Fruit fly (Drosophila melanogaster): ENCODE data around the gene Axs.

Gene Axs

DNA sequence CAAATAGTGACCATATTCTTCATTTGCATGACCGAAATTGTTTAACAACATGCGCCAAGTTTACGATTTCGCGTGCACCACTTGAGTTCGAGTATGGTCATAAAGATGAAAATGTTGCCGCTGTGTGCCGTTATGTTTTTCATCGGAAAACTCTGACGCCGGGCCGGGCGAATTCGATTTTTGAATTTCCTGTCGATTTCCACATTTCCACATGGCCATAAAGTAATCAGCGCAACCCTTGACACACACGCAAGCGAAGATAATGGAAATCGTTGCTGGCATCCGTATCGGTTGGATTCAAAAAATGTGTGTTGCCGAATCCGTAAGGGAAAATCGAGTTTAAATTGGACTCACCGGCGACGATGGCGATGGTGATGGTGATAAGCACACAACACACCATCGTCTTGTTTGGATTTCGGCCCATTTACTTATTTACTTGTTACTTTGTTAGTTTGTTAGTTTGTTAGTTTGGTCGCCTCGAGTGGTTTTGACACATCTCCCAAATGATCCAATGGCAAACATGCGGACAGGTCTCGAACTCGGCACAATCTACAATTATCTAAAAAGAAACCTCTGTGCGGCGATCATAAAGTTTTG lies 39.1 kb downstream of the Axs start (continued):
- TF ChIP-seq Abd-B (GFP tag; optimal IDR thresholded peaks at IDR 0.05) = no peak
- 0 out of 3 replicates have a peak, but pooled peaks have one; percentile 26 for TF ChIP-seq sr (GFP tag; IDR thresholded peaks at IDR 0.05)
- peak; percentile 49; the same call in 1 of the 2 replicates for TF ChIP-seq HLH3B (GFP tag; IDR thresholded peaks at IDR 0.05)
- TF ChIP-seq Hr39 (optimal IDR thresholded peaks at IDR 0.05) = no peak
- TF ChIP-seq CG6254 (GFP tag; optimal IDR thresholded peaks at IDR 0.05) = peak; percentile 48
- no peak for TF ChIP-seq Dbx (GFP tag; IDR thresholded peaks at IDR 0.05)
- TF ChIP-seq gem (tag; optimal IDR thresholded peaks at IDR 0.05) = peak; percentile 60
- TF ChIP-seq disco-r (GFP tag; optimal IDR thresholded peaks at IDR 0.05) = no peak
- TF ChIP-seq CG11504 (tag; optimal IDR thresholded peaks at IDR 0.05) = peak; percentile 61
- no peak for TF ChIP-seq E2f1 (GFP tag; IDR thresholded peaks at IDR 0.05)
- TF ChIP-seq CG7928 (GFP tag; optimal IDR thresholded peaks at IDR 0.05) = no peak
- TF ChIP-seq unc-4 (GFP tag; IDR thresholded peaks at IDR 0.05; ENCODE audit: partially characterized antibody) = no peak
- no peak for TF ChIP-seq en (GFP tag; optimal IDR thresholded peaks at IDR 0.05)
- no peak for TF ChIP-seq D19B (GFP tag; optimal IDR thresholded peaks at IDR 0.05)
- TF ChIP-seq CG8281 (tag; optimal IDR thresholded peaks at IDR 0.05) = no peak
- no peak for TF ChIP-seq row (GFP tag; IDR thresholded peaks at IDR 0.05)
- no peak for TF ChIP-seq lov (optimal IDR thresholded peaks at IDR 0.05)
- TF ChIP-seq lov (GFP tag; IDR thresholded peaks at IDR 0.05) = no peak
- no peak for TF ChIP-seq CG3065 (GFP tag; optimal IDR thresholded peaks at IDR 0.05)
- no peak for TF ChIP-seq CG9876 (GFP tag; optimal IDR thresholded peaks at IDR 0.05)
- TF ChIP-seq CG12155 (GFP tag; optimal IDR thresholded peaks at IDR 0.05) = no peak
- 0 out of 3 replicates have a peak, but pooled peaks have one; percentile 28 for TF ChIP-seq z (GFP tag; IDR thresholded peaks at IDR 0.05)
- peak; percentile 66 for TF ChIP-seq CG33557 (GFP tag; optimal IDR thresholded peaks at IDR 0.05)
- peak; percentile 36 for TF ChIP-seq sd (tag; optimal IDR thresholded peaks at IDR 0.05)
- no peak for TF ChIP-seq ato (GFP tag; IDR thresholded peaks at IDR 0.05; ENCODE audit: partially characterized antibody)
- TF ChIP-seq CG1529 (GFP tag; optimal IDR thresholded peaks at IDR 0.05) = peak; percentile 52
- no peak for TF ChIP-seq Ptx1 (GFP tag; IDR thresholded peaks at IDR 0.05)
- TF ChIP-seq Hr51 (GFP tag; optimal IDR thresholded peaks at IDR 0.05) = peak; percentile 17 to 21
- TF ChIP-seq Bdp1 (GFP tag; optimal IDR thresholded peaks at IDR 0.05) = peak; percentile 28
- TF ChIP-seq sug (tag; optimal IDR thresholded peaks at IDR 0.05) = peak; percentile 28
- peak; percentile 37; the same call in 1 of the 2 replicates for TF ChIP-seq Atf6 (GFP tag; IDR thresholded peaks at IDR 0.05)
- no peak for TF ChIP-seq GATAe (GFP tag; conservative IDR thresholded peaks at IDR 0.05)
- TF ChIP-seq CG31224 (GFP tag; IDR thresholded peaks at IDR 0.05) = no peak
- TF ChIP-seq hkb (optimal IDR thresholded peaks at IDR 0.05) = no peak
- TF ChIP-seq hkb (GFP tag; IDR thresholded peaks at IDR 0.05) = peak; percentile 51; the same call in 1 of the 2 replicates
- TF ChIP-seq ssp (GFP tag; IDR thresholded peaks at IDR 0.05) = no peak
- TF ChIP-seq zen2 (GFP tag; IDR thresholded peaks at IDR 0.05; ENCODE audit: partially characterized antibody) = no peak
- no peak for TF ChIP-seq CG4854 (GFP tag; optimal IDR thresholded peaks at IDR 0.05)
- no peak for TF ChIP-seq jing (GFP tag; optimal IDR thresholded peaks at IDR 0.05)

DNA sequence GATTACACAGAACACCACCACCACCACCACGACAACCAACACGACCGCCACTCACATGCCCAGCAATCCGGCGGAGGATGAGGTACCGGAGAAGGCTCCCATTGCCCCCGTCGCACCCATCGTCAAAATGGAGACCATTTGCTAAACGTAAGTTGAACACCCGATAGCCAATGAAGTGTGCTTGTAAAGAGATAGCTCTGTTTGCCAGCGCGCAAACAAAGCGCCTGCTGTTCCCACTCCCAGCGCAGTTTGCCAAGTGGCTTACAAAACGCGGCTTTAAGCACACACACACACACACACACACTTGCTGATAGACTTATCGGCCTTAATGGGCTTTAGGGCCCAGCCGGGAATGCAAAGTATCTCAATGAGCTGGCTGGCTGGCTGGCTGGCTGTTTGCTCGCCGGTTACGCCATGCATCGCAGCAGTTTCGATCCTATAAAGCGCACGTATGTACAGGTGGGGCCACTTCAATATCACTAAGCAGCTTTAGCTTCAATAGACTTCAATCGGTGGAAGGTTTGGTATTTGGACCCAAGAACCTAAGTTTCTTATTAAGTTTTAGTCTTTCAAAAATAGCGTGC lies 40.2 kb downstream of the Axs start:
- TF ChIP-seq HLH3B (GFP tag; IDR thresholded peaks at IDR 0.05) (0 out of 2 replicates have a peak, but pooled peaks have one; percentile 16), CG10431 (GFP tag; optimal IDR thresholded peaks at IDR 0.05) (no peak), cg (GFP tag; optimal IDR thresholded peaks at IDR 0.05) (peak; percentile 24), CG2712 (tag; optimal IDR thresholded peaks at IDR 0.05) (no peak), vnd (GFP tag; IDR thresholded peaks at IDR 0.05; ENCODE audit: partially characterized antibody) (no peak), Dll (GFP tag; IDR thresholded peaks at IDR 0.05; ENCODE audit: partially characterized antibody) (no peak), CG2199 (GFP tag; IDR thresholded peaks at IDR 0.05) (no peak), Trl (optimal IDR thresholded peaks at IDR 0.05) (no peak), Trl (GFP tag; optimal IDR thresholded peaks at IDR 0.05) (no peak), CG6654 (GFP tag; optimal IDR thresholded peaks at IDR 0.05) (no peak), CG9817 (tag; optimal IDR thresholded peaks at IDR 0.05) (no peak), slbo (GFP tag; IDR thresholded peaks at IDR 0.05) (peak; percentile 6; the same call in 1 of the 2 replicates), Med (GFP tag) (peak; percentile 35), CG1602 (GFP tag; optimal IDR thresholded peaks at IDR 0.05) (no peak), CG14710 (tag; optimal IDR thresholded peaks at IDR 0.05) (no peak)

Measured in whole organism, embryonic.